Fruit fly (Drosophila melanogaster): Measurements from ENCODE around the gene CG43319.

dm6 chr3R:27681799-27682198 lies 12.3 kb upstream of the CG43319 start, which contains the start of gene Sce:
- no peak for TF ChIP-seq fru (GFP tag; optimal IDR thresholded peaks at IDR 0.05)
- peak; percentile 98 for TF ChIP-seq Vsx2 (GFP tag; optimal IDR thresholded peaks at IDR 0.05; ENCODE audit: partially characterized antibody)
- no peak for TF ChIP-seq psq (GFP tag; optimal IDR thresholded peaks at IDR 0.05)
- TF ChIP-seq N (GFP tag; optimal IDR thresholded peaks at IDR 0.05), result no peak
- no peak for TF ChIP-seq sv (GFP tag; optimal IDR thresholded peaks at IDR 0.05)
- no peak for TF ChIP-seq Dfd (GFP tag; optimal IDR thresholded peaks at IDR 0.05)
- no peak for TF ChIP-seq pan (optimal IDR thresholded peaks at IDR 0.05)
- no peak for TF ChIP-seq brk (GFP tag; optimal IDR thresholded peaks at IDR 0.05)
- TF ChIP-seq h (GFP tag; optimal IDR thresholded peaks at IDR 0.05), result no peak
- no peak for TF ChIP-seq usp (GFP tag; optimal IDR thresholded peaks at IDR 0.05)
- TF ChIP-seq GATAd (GFP tag; optimal IDR thresholded peaks at IDR 0.05), result no peak
